Worm (Caenorhabditis elegans) whole organism, late embryonic: ENCODE measurements around the gene Y46G5A.22.

Experiments
- K09A11.1 ChIP-seq: sonication (generic microtip); optimal IDR thresholded peaks from 2 replicates; lab custom pipeline; 2017; ENCODE audit warnings: antibody characterized with exemption, mild to moderate bottlenecking, missing genetic modification characterization, missing compliant biosample characterization; ENCODE audit not compliant: insufficient read depth
- ama-1 ChIP-seq: fragments of 150-350 bp; optimal IDR thresholded peaks from 2 replicates; lab custom pipeline; 2014
- ceh-19 ChIP-seq: fragments of 200-800 bp; sonication (Bioruptor generic); optimal IDR thresholded peaks from 2 replicates; lab custom pipeline; 2018; ENCODE audit warnings: mild to moderate bottlenecking, missing genetic modification characterization, missing compliant biosample characterization
- nhr-11 ChIP-seq: fragments of 150-350 bp; optimal IDR thresholded peaks from 2 replicates; lab custom pipeline; 2014; ENCODE audit warnings: missing biosample characterization, missing genetic modification characterization
- pax-1 ChIP-seq: fragments of 150-350 bp; optimal IDR thresholded peaks from 2 replicates; lab custom pipeline; 2014; ENCODE audit warnings: missing biosample characterization, missing genetic modification characterization
- ttx-3 ChIP-seq: sonication (generic microtip); optimal IDR thresholded peaks from 2 replicates; lab custom pipeline; 2016; ENCODE audit warnings: missing genetic modification reagents, missing genetic modification characterization, missing compliant biosample characterization
- unc-86 ChIP-seq: sonication (generic microtip); optimal IDR thresholded peaks from 2 replicates; lab custom pipeline; 2016; ENCODE audit warnings: missing genetic modification characterization, missing compliant biosample characterization

- TF ChIP-seq unc-86 = no peak
- TF ChIP-seq pax-1 (tag; lab: Kevin White, UChicago) = no peak
- TF ChIP-seq ceh-19 = no peak
- no peak for TF ChIP-seq nhr-11
- TF ChIP-seq K09A11.1 (tag; lab: Kevin White, UChicago) = no peak
- TF ChIP-seq ttx-3 (tag; lab: Kevin White, UChicago) = no peak
- no peak for TF ChIP-seq ama-1 (lab: Kevin White, UChicago)
Observed at ce11 chrII:12774402-12774801, 44.0 kb downstream of the Y46G5A.22 start, which contains the start of gene Y46G5A.14.
